Worm (Caenorhabditis elegans) whole organism, L3 larva: Measurements from ENCODE around the gene fbxa-147.

Experiments used
- R02D3.7 ChIP-seq: fragments of 150-350 bp; optimal IDR thresholded peaks from 2 replicates; lab custom pipeline; 2014; ENCODE audit warnings: missing biosample characterization, missing genetic modification characterization
- ZK546.5 ChIP-seq: sonication (generic microtip); optimal IDR thresholded peaks from 2 replicates; lab custom pipeline; 2017; ENCODE audit warnings: missing biosample characterization, missing genetic modification characterization
- aly-2 ChIP-seq: fragments of 150-350 bp; optimal IDR thresholded peaks from 2 replicates; lab custom pipeline; 2014; ENCODE audit warnings: missing biosample characterization, missing genetic modification characterization
- ama-1 ChIP-seq: fragments of 150-350 bp; optimal IDR thresholded peaks from 2 replicates; lab custom pipeline; 2018
- ceh-82 ChIP-seq: fragments of 150-350 bp; optimal IDR thresholded peaks from 2 replicates; lab custom pipeline; 2014; ENCODE audit warnings: missing biosample characterization, missing genetic modification characterization
- ceh-9 ChIP-seq: sonication (generic microtip); optimal IDR thresholded peaks from 2 replicates; lab custom pipeline; 2018; ENCODE audit warnings: missing biosample characterization, missing genetic modification characterization
- daf-12 ChIP-seq: fragments of 150-350 bp; optimal IDR thresholded peaks from 2 replicates; lab custom pipeline; 2014; ENCODE audit warnings: missing biosample characterization, missing genetic modification reagents, missing genetic modification characterization
- egl-27 ChIP-seq: sonication (generic microtip); optimal IDR thresholded peaks from 4 replicates; lab custom pipeline; 2017; ENCODE audit warnings: missing biosample characterization, missing genetic modification reagents, missing genetic modification characterization
- egl-5 ChIP-seq: fragments of 150-350 bp; optimal IDR thresholded peaks from 2 replicates; lab custom pipeline; 2017; ENCODE audit warnings: missing biosample characterization, missing genetic modification reagents, missing genetic modification characterization, inconsistent platforms
- elt-1 ChIP-seq: fragments of 150-350 bp; optimal IDR thresholded peaks from 2 replicates; lab custom pipeline; 2014; ENCODE audit warnings: missing biosample characterization, missing genetic modification characterization
- elt-2 ChIP-seq: sonication (generic microtip); optimal IDR thresholded peaks from 2 replicates; lab custom pipeline; 2016; ENCODE audit warnings: missing genetic modification reagents, mild to moderate bottlenecking, missing genetic modification characterization, missing compliant biosample characterization
- elt-3 ChIP-seq, 3 experiments: fragments of 150-350 bp in 1 of 3; sonication (generic microtip) in 2 of 3; optimal IDR thresholded peaks; 2 replicates in 2 of 3; 4 replicates in 1 of 3; lab custom pipeline; 2014 to 2017; ENCODE audit warnings: missing biosample characterization in 3 of 3, missing genetic modification characterization in 3 of 3
- eor-1 ChIP-seq, 2 experiments: fragments of 150-350 bp; optimal IDR thresholded peaks; 2 replicates each; lab custom pipeline; 2014 to 2018; ENCODE audit warnings: missing biosample characterization in 2 of 2, missing genetic modification characterization in 2 of 2
- fkh-10 ChIP-seq: sonication (generic microtip); optimal IDR thresholded peaks from 2 replicates; lab custom pipeline; 2017; ENCODE audit warnings: missing biosample characterization, missing genetic modification reagents, missing genetic modification characterization
- fkh-2 ChIP-seq: fragments of 150-350 bp; optimal IDR thresholded peaks from 2 replicates; lab custom pipeline; 2014; ENCODE audit warnings: missing biosample characterization, missing genetic modification reagents, missing genetic modification characterization
- fos-1 ChIP-seq: fragments of 150-350 bp; optimal IDR thresholded peaks from 2 replicates; lab custom pipeline; 2014; ENCODE audit warnings: missing biosample characterization, missing genetic modification characterization
- hmg-11 ChIP-seq: sonication (generic microtip); optimal IDR thresholded peaks from 2 replicates; lab custom pipeline; 2016; ENCODE audit warnings: missing genetic modification characterization, missing compliant biosample characterization
- lin-15B ChIP-seq: fragments of 150-350 bp; optimal IDR thresholded peaks from 2 replicates; lab custom pipeline; 2014; ENCODE audit warnings: missing biosample characterization, missing genetic modification characterization
- lsy-12 ChIP-seq: sonication (generic microtip); optimal IDR thresholded peaks from 2 replicates; lab custom pipeline; 2016; ENCODE audit warnings: mild to moderate bottlenecking, missing genetic modification characterization, missing compliant biosample characterization
- mdl-1 ChIP-seq: fragments of 150-350 bp; optimal IDR thresholded peaks from 2 replicates; lab custom pipeline; 2014; ENCODE audit warnings: missing biosample characterization, missing genetic modification characterization
- mml-1 ChIP-seq: fragments of 150-350 bp; sonication (generic microtip); optimal IDR thresholded peaks from 3 replicates; lab custom pipeline; 2014; ENCODE audit warnings: missing biosample characterization, missing genetic modification characterization
- nfya-1 ChIP-seq: sonication (generic microtip); optimal IDR thresholded peaks from 2 replicates; lab custom pipeline; 2017; ENCODE audit warnings: missing genetic modification characterization, mild to moderate bottlenecking, missing compliant biosample characterization, antibody characterized with exemption, moderate library complexity; ENCODE audit not compliant: insufficient read depth
- nhr-11 ChIP-seq: fragments of 150-350 bp; optimal IDR thresholded peaks from 2 replicates; lab custom pipeline; 2014; ENCODE audit warnings: missing biosample characterization, missing genetic modification characterization
- nhr-12 ChIP-seq: fragments of 150-350 bp; optimal IDR thresholded peaks from 2 replicates; lab custom pipeline; 2014; ENCODE audit warnings: missing biosample characterization, missing genetic modification characterization
- nhr-237 ChIP-seq: fragments of 150-350 bp; optimal IDR thresholded peaks from 2 replicates; lab custom pipeline; 2014; ENCODE audit warnings: missing biosample characterization, missing genetic modification characterization
- nhr-25 ChIP-seq: sonication (generic microtip); optimal IDR thresholded peaks from 2 replicates; lab custom pipeline; 2017; ENCODE audit warnings: missing biosample characterization, missing genetic modification characterization
- nhr-28 ChIP-seq: fragments of 150-350 bp; optimal IDR thresholded peaks from 2 replicates; lab custom pipeline; 2014; ENCODE audit warnings: missing biosample characterization, missing genetic modification characterization
- nhr-43 ChIP-seq: sonication (generic microtip); optimal IDR thresholded peaks from 2 replicates; lab custom pipeline; 2016; ENCODE audit warnings: mild to moderate bottlenecking, missing genetic modification characterization, missing compliant biosample characterization; ENCODE audit not compliant: poor library complexity, severe bottlenecking
- nhr-67 ChIP-seq: fragments of 150-350 bp; optimal IDR thresholded peaks from 2 replicates; lab custom pipeline; 2014; ENCODE audit warnings: missing biosample characterization, missing genetic modification characterization
- nhr-76 ChIP-seq: fragments of 150-350 bp; sonication (generic microtip); optimal IDR thresholded peaks from 5 replicates; lab custom pipeline; 2014; ENCODE audit warnings: missing biosample characterization, missing genetic modification characterization
- nhr-77 ChIP-seq: fragments of 150-350 bp; optimal IDR thresholded peaks from 2 replicates; lab custom pipeline; 2014; ENCODE audit warnings: missing biosample characterization, missing genetic modification characterization
- pha-4 ChIP-seq: fragments of 150-350 bp; optimal IDR thresholded peaks from 2 replicates; lab custom pipeline; 2014; ENCODE audit warnings: missing biosample characterization, missing genetic modification reagents, missing genetic modification characterization
- pqm-1 ChIP-seq: fragments of 150-350 bp; optimal IDR thresholded peaks from 2 replicates; lab custom pipeline; 2017; ENCODE audit warnings: missing biosample characterization, missing genetic modification characterization, inconsistent platforms
- sea-2 ChIP-seq: fragments of 150-350 bp; sonication (generic microtip); optimal IDR thresholded peaks from 4 replicates; lab custom pipeline; 2014; ENCODE audit warnings: missing biosample characterization, missing genetic modification reagents, missing genetic modification characterization
- skn-1 ChIP-seq: fragments of 150-350 bp; optimal IDR thresholded peaks from 2 replicates; lab custom pipeline; 2014; ENCODE audit warnings: missing biosample characterization, missing genetic modification characterization
- snpc-4 ChIP-seq: fragments of 150-350 bp; optimal IDR thresholded peaks from 2 replicates; lab custom pipeline; 2014; ENCODE audit warnings: missing biosample characterization, missing genetic modification characterization
- tbx-2 ChIP-seq: sonication (generic microtip); optimal IDR thresholded peaks from 2 replicates; lab custom pipeline; 2016; ENCODE audit warnings: mild to moderate bottlenecking, missing genetic modification characterization, missing compliant biosample characterization
- unc-39 ChIP-seq: sonication (generic microtip); optimal IDR thresholded peaks from 4 replicates; lab custom pipeline; 2017; ENCODE audit warnings: missing biosample characterization, missing genetic modification characterization
- unc-62 ChIP-seq: fragments of 150-350 bp; sonication (generic microtip); optimal IDR thresholded peaks from 4 replicates; lab custom pipeline; 2014; ENCODE audit warnings: missing biosample characterization, missing genetic modification reagents, missing genetic modification characterization
- zag-1 ChIP-seq: fragments of 150-350 bp; optimal IDR thresholded peaks from 2 replicates; lab custom pipeline; 2014; ENCODE audit warnings: missing biosample characterization, missing genetic modification characterization
- ztf-11 ChIP-seq: fragments of 150-350 bp; optimal IDR thresholded peaks from 2 replicates; lab custom pipeline; 2014; ENCODE audit warnings: missing biosample characterization, missing genetic modification characterization
- ztf-4 ChIP-seq: fragments of 150-350 bp; optimal IDR thresholded peaks from 2 replicates; lab custom pipeline; 2014; ENCODE audit warnings: missing biosample characterization, missing genetic modification characterization

The fbxa-147 gene

ce11 chrV:14686231-14687105 is 29.8 kb upstream of the fbxa-147 start:
- TF ChIP-seq nhr-67 (tag; lab: Kevin White, UChicago), result no peak
- TF ChIP-seq nhr-25 (tag; lab: Kevin White, UChicago), result peak; percentile 11
- peak; percentile 3 for TF ChIP-seq snpc-4 (tag; lab: Kevin White, UChicago)
- TF ChIP-seq nhr-43 (tag; lab: Kevin White, UChicago), result no peak
- TF ChIP-seq ama-1 (lab: Kevin White, UChicago), result peak; percentile 93
- TF ChIP-seq ZK546.5 (tag; lab: Kevin White, UChicago), result no peak
- TF ChIP-seq ceh-82 (tag; lab: Kevin White, UChicago), result no peak

- TF ChIP-seq sea-2 (GFP tag; lab: Kevin White, UChicago) (no peak), lin-15B (tag; lab: Kevin White, UChicago) (no peak), nfya-1 (peak; percentile 25), mdl-1 (no peak), pha-4 (tag; lab: Kevin White, UChicago) (peak; percentile 16), nhr-43 (tag; lab: Kevin White, UChicago) (no peak), ztf-4 (peak; percentile 5), fos-1 (no peak), ama-1 (lab: Kevin White, UChicago) (peak; percentile 91), nhr-25 (tag; lab: Kevin White, UChicago) (no peak), tbx-2 (tag; lab: Kevin White, UChicago) (no peak), eor-1 (tag; optimal IDR thresholded peaks at IDR 0.05; lab: Kevin White, UChicago) (no peak)
These were observed 29.0 kb upstream of the fbxa-147 start for ce11 chrV:14687106-14687964.

ce11 chrV:14688097-14688912 is 28.0 kb upstream of the fbxa-147 start, which contains the start of gene C47E8.11:
Gene C47E8.11 (plus strand): TSS chrV:14688616.
- TF ChIP-seq unc-62 (GFP tag; lab: Kevin White, UChicago) (no peak), snpc-4 (tag; lab: Kevin White, UChicago) (peak; percentile 52), pha-4 (tag; lab: Kevin White, UChicago) (peak; percentile 79), daf-12 (no peak), elt-3 (tag; optimal IDR thresholded peaks at IDR 0.05; lab: Kevin White, UChicago) (no peak), elt-2 (tag; lab: Kevin White, UChicago) (peak; percentile 42), egl-27 (tag; lab: Kevin White, UChicago) (no peak), ceh-9 (tag; lab: Kevin White, UChicago) (no peak), ama-1 (lab: Kevin White, UChicago) (peak; percentile 99), lin-15B (tag; lab: Kevin White, UChicago) (no peak), nhr-67 (tag; lab: Kevin White, UChicago) (no peak), ztf-11 (tag; lab: Kevin White, UChicago) (no peak), ceh-82 (tag; lab: Kevin White, UChicago) (no peak), nhr-11 (tag; lab: Kevin White, UChicago) (no peak), unc-39 (tag; lab: Kevin White, UChicago) (no peak), ztf-4 (peak; percentile 71), tbx-2 (tag; lab: Kevin White, UChicago) (peak; percentile 81), nhr-76 (tag; lab: Kevin White, UChicago) (no peak), sea-2 (GFP tag; lab: Kevin White, UChicago) (no peak), nhr-77 (tag; lab: Kevin White, UChicago) (no peak), R02D3.7 (tag; lab: Kevin White, UChicago) (no peak), fkh-10 (no peak), nhr-237 (no peak), egl-5 (tag; lab: Kevin White, UChicago) (peak; percentile 26), nhr-43 (tag; lab: Kevin White, UChicago) (peak; percentile 59), nhr-28 (tag; lab: Kevin White, UChicago) (no peak), fkh-2 (tag; lab: Kevin White, UChicago) (no peak), hmg-11 (tag; lab: Kevin White, UChicago) (peak; percentile 22), aly-2 (tag; lab: Kevin White, UChicago) (no peak), lsy-12 (peak; percentile 37), eor-1 (tag; optimal IDR thresholded peaks at IDR 0.05; lab: Kevin White, UChicago) (no peak), mdl-1 (no peak), zag-1 (no peak), fos-1 (peak; percentile 29), ZK546.5 (tag; lab: Kevin White, UChicago) (no peak), pqm-1 (tag; lab: Kevin White, UChicago) (no peak), elt-1 (tag; lab: Kevin White, UChicago) (no peak), skn-1 (tag; lab: Kevin White, UChicago) (no peak), mml-1 (tag; lab: Kevin White, UChicago) (no peak), nhr-12 (tag; lab: Kevin White, UChicago) (no peak)
